Worm (Caenorhabditis elegans) whole organism, young adult: ENCODE data around the gene sart-3.

Experiments used
- D2030.7 ChIP-seq: fragments of 200-800 bp; sonication (Bioruptor generic); IDR thresholded peaks from 2 replicates; pipeline ENCODE4 v1.3.6; 2022; ENCODE audit warnings: missing genetic modification reagents, missing genetic modification characterization, missing compliant biosample characterization
- T07F8.4 ChIP-seq: sonication (generic microtip); optimal IDR thresholded peaks from 2 replicates; lab custom pipeline; 2016; ENCODE audit warnings: mild to moderate bottlenecking, missing genetic modification characterization, moderate library complexity, missing compliant biosample characterization
- Y53G8AR.9 ChIP-seq: fragments of 200-800 bp; sonication (Bioruptor generic); conservative IDR thresholded peaks from 2 replicates; pipeline ENCODE4 v1.3.6; 2022; ENCODE audit warnings: missing genetic modification reagents, missing genetic modification characterization, missing compliant biosample characterization
- Y56A3A.18 ChIP-seq: fragments of 200-800 bp; sonication (Bioruptor generic); IDR thresholded peaks from 2 replicates; pipeline ENCODE4 v1.3.6; 2022; ENCODE audit warnings: missing genetic modification reagents, missing genetic modification characterization, missing compliant biosample characterization
- Y67H2A.10 ChIP-seq: fragments of 200-800 bp; sonication (Bioruptor generic); conservative IDR thresholded peaks from 2 replicates; pipeline ENCODE4 v1.3.6; 2022; ENCODE audit warnings: missing genetic modification reagents, missing genetic modification characterization, missing compliant biosample characterization
- aptf-2 ChIP-seq: fragments of 200-800 bp; sonication (Bioruptor generic); conservative IDR thresholded peaks from 2 replicates; pipeline ENCODE4 v1.3.6; 2022; ENCODE audit warnings: missing genetic modification reagents, missing genetic modification characterization, missing compliant biosample characterization
- attf-3 ChIP-seq: fragments of 200-800 bp; sonication (Bioruptor generic); conservative IDR thresholded peaks from 2 replicates; pipeline ENCODE4 v1.3.6; 2022; ENCODE audit warnings: missing genetic modification reagents, missing genetic modification characterization, missing compliant biosample characterization
- attf-6 ChIP-seq: fragments of 200-800 bp; sonication (Bioruptor generic); IDR thresholded peaks from 2 replicates; pipeline ENCODE4 v1.3.6; 2022; ENCODE audit warnings: missing genetic modification reagents, missing genetic modification characterization, missing compliant biosample characterization
- bed-1 ChIP-seq: fragments of 200-800 bp; sonication (Bioruptor generic); IDR thresholded peaks from 2 replicates; pipeline ENCODE4 v1.3.6; 2022; ENCODE audit warnings: missing genetic modification reagents, missing genetic modification characterization, missing compliant biosample characterization
- bed-2 ChIP-seq: fragments of 200-800 bp; sonication (Bioruptor generic); IDR thresholded peaks from 2 replicates; pipeline ENCODE4 v1.3.6; 2022; ENCODE audit warnings: missing genetic modification reagents, missing genetic modification characterization, missing compliant biosample characterization
- cebp-1 ChIP-seq, 2 experiments: fragments of 200-800 bp in 1 of 2; sonication (Bioruptor generic) in 1 of 2; sonication (generic microtip) in 1 of 2; IDR thresholded peaks in 1 of 2; optimal IDR thresholded peaks in 1 of 2; 2 replicates each; pipeline versions ENCODE4 v1.3.6 to Lab custom; 2017 to 2022; ENCODE audit warnings: missing compliant biosample characterization in 2 of 2, missing genetic modification characterization in 2 of 2, mild to moderate bottlenecking in 1 of 2, missing genetic modification reagents in 1 of 2, moderate library complexity in 1 of 2
- cebp-2 ChIP-seq: fragments of 200-800 bp; sonication (Bioruptor generic); IDR thresholded peaks from 2 replicates; pipeline ENCODE4 v1.3.6; 2022; ENCODE audit warnings: missing genetic modification characterization, missing compliant biosample characterization
- ceh-100 ChIP-seq: fragments of 200-800 bp; sonication (Bioruptor generic); IDR thresholded peaks from 2 replicates; pipeline ENCODE4 v1.3.6; 2022; ENCODE audit warnings: missing genetic modification reagents, missing genetic modification characterization, missing compliant biosample characterization
- ceh-91 ChIP-seq: fragments of 200-800 bp; sonication (Bioruptor generic); IDR thresholded peaks from 2 replicates; pipeline ENCODE4 v1.3.6; 2022; ENCODE audit warnings: missing genetic modification reagents, missing genetic modification characterization, missing compliant biosample characterization
- chd-7 ChIP-seq: sonication (generic microtip); optimal IDR thresholded peaks from 2 replicates; lab custom pipeline; 2016; ENCODE audit warnings: mild to moderate bottlenecking, missing genetic modification characterization, moderate library complexity, missing compliant biosample characterization
- dpl-1 ChIP-seq: fragments of 150-350 bp; optimal IDR thresholded peaks from 2 replicates; lab custom pipeline; 2014; ENCODE audit warnings: missing biosample characterization, missing genetic modification reagents, missing genetic modification characterization
- egl-44 ChIP-seq: fragments of 200-800 bp; sonication (Bioruptor generic); IDR thresholded peaks from 2 replicates; pipeline ENCODE4 v1.3.6; 2022; ENCODE audit warnings: missing genetic modification reagents, missing genetic modification characterization, missing compliant biosample characterization
- ekl-4 ChIP-seq: fragments of 200-800 bp; sonication (Bioruptor generic); IDR thresholded peaks from 2 replicates; pipeline ENCODE4 v1.3.6; 2022; ENCODE audit warnings: missing genetic modification reagents, missing genetic modification characterization, missing compliant biosample characterization
- ets-4 ChIP-seq: fragments of 200-800 bp; sonication (Bioruptor generic); optimal IDR thresholded peaks from 2 replicates; lab custom pipeline; 2018; ENCODE audit warnings: mild to moderate bottlenecking, missing genetic modification characterization, missing compliant biosample characterization
- hmg-1.2 ChIP-seq: fragments of 200-800 bp; sonication (Bioruptor generic); IDR thresholded peaks from 2 replicates; pipeline ENCODE4 v1.3.6; 2022; ENCODE audit warnings: missing genetic modification reagents, missing genetic modification characterization, missing compliant biosample characterization
- hrde-1 ChIP-seq: sonication (generic microtip); optimal IDR thresholded peaks from 2 replicates; lab custom pipeline; 2016; ENCODE audit warnings: missing genetic modification characterization, mild to moderate bottlenecking, missing compliant biosample characterization, moderate library complexity, missing genotype, missing genetic modification reagents, borderline replicate concordance
- hsf-1 ChIP-seq: fragments of 200-800 bp; sonication (Bioruptor generic); IDR thresholded peaks from 2 replicates; pipeline ENCODE4 v1.3.6; 2022; ENCODE audit warnings: missing genetic modification reagents, missing genetic modification characterization, missing compliant biosample characterization
- let-607 ChIP-seq, 2 experiments: fragments of 200-800 bp in 1 of 2; sonication (Bioruptor generic) in 1 of 2; sonication (generic microtip) in 1 of 2; optimal IDR thresholded peaks; 2 replicates each; lab custom pipeline; 2016 to 2018; ENCODE audit warnings: mild to moderate bottlenecking in 2 of 2, missing compliant biosample characterization in 2 of 2, missing genetic modification characterization in 2 of 2, moderate library complexity in 2 of 2, missing genotype in 1 of 2
- lin-26 ChIP-seq: fragments of 200-800 bp; sonication (Bioruptor generic); IDR thresholded peaks from 2 replicates; pipeline ENCODE4 v1.3.6; 2022; ENCODE audit warnings: missing genetic modification reagents, missing genetic modification characterization, missing compliant biosample characterization
- lin-40 ChIP-seq: sonication (generic microtip); optimal IDR thresholded peaks from 2 replicates; lab custom pipeline; 2016; ENCODE audit warnings: missing genetic modification characterization, mild to moderate bottlenecking, missing compliant biosample characterization, missing genotype, missing genetic modification reagents
- lin-54 ChIP-seq: fragments of 200-800 bp; sonication (Bioruptor generic); optimal IDR thresholded peaks from 2 replicates; lab custom pipeline; 2018; ENCODE audit warnings: mild to moderate bottlenecking, missing genetic modification characterization, missing compliant biosample characterization
- lsy-27 ChIP-seq: sonication (generic microtip); optimal IDR thresholded peaks from 2 replicates; lab custom pipeline; 2017; ENCODE audit warnings: missing genetic modification characterization, mild to moderate bottlenecking, missing compliant biosample characterization, antibody characterized with exemption, missing genotype, borderline replicate concordance; ENCODE audit not compliant: insufficient read depth
- madf-3 ChIP-seq: fragments of 200-800 bp; sonication (Bioruptor generic); IDR thresholded peaks from 2 replicates; pipeline ENCODE4 v1.3.6; 2022; ENCODE audit warnings: missing genetic modification reagents, missing genetic modification characterization, missing compliant biosample characterization
- madf-6 ChIP-seq: fragments of 200-800 bp; sonication (Bioruptor generic); IDR thresholded peaks from 2 replicates; pipeline ENCODE4 v1.3.6; 2022; ENCODE audit warnings: missing genetic modification reagents, missing genetic modification characterization, missing compliant biosample characterization
- nfya-1 ChIP-seq: sonication (generic microtip); optimal IDR thresholded peaks from 2 replicates; lab custom pipeline; 2017; ENCODE audit warnings: antibody characterized with exemption, missing compliant biosample characterization, missing genetic modification characterization, borderline replicate concordance; ENCODE audit not compliant: insufficient read depth
- pbrm-1 ChIP-seq: fragments of 200-800 bp; sonication (Bioruptor generic); IDR thresholded peaks from 2 replicates; pipeline ENCODE4 v1.3.6; 2022; ENCODE audit warnings: missing genetic modification reagents, missing genetic modification characterization, missing compliant biosample characterization
- rcor-1 ChIP-seq: fragments of 200-800 bp; sonication (Bioruptor generic); IDR thresholded peaks from 2 replicates; pipeline ENCODE4 v1.3.6; 2022; ENCODE audit warnings: missing genetic modification reagents, missing genetic modification characterization, missing compliant biosample characterization
- rec-8 ChIP-seq, 2 experiments: sonication (generic microtip); optimal IDR thresholded peaks; 2 replicates each; lab custom pipeline; 2016; ENCODE audit warnings: mild to moderate bottlenecking in 2 of 2, missing genetic modification characterization in 2 of 2, missing genetic modification reagents in 2 of 2, missing genotype in 2 of 2, missing biosample characterization in 1 of 2, missing compliant biosample characterization in 1 of 2, moderate library complexity in 1 of 2
- snpc-1.1 ChIP-seq: sonication (generic microtip); optimal IDR thresholded peaks from 2 replicates; lab custom pipeline; 2017; ENCODE audit warnings: missing genetic modification characterization, mild to moderate bottlenecking, missing compliant biosample characterization, antibody characterized with exemption, moderate library complexity, missing genotype, missing genetic modification reagents; ENCODE audit not compliant: insufficient read depth
- tbx-9 ChIP-seq: sonication (generic microtip); optimal IDR thresholded peaks from 2 replicates; lab custom pipeline; 2016; ENCODE audit warnings: borderline replicate concordance, missing genetic modification characterization, inconsistent platforms, missing compliant biosample characterization
- unc-62 ChIP-seq: fragments of 150-350 bp; optimal IDR thresholded peaks from 2 replicates; lab custom pipeline; 2014; ENCODE audit warnings: missing biosample characterization, missing genetic modification reagents, missing genetic modification characterization
- xnd-1 ChIP-seq: sonication (generic microtip); optimal IDR thresholded peaks from 2 replicates; lab custom pipeline; 2016; ENCODE audit warnings: missing genotype, missing genetic modification reagents, missing genetic modification characterization, missing compliant biosample characterization
- zim-3 ChIP-seq: sonication (generic microtip); optimal IDR thresholded peaks from 2 replicates; lab custom pipeline; 2017; ENCODE audit warnings: mild to moderate bottlenecking, missing genetic modification characterization, moderate library complexity, missing compliant biosample characterization
- ztf-25 ChIP-seq: fragments of 200-800 bp; sonication (Bioruptor generic); IDR thresholded peaks from 2 replicates; pipeline ENCODE4 v1.3.6; 2022; ENCODE audit warnings: missing genetic modification reagents, missing genetic modification characterization, missing compliant biosample characterization
- ztf-3 ChIP-seq: fragments of 200-800 bp; sonication (Bioruptor generic); optimal IDR thresholded peaks from 2 replicates; lab custom pipeline; 2018; ENCODE audit warnings: mild to moderate bottlenecking, missing genetic modification characterization, missing compliant biosample characterization
- ztf-6 ChIP-seq: fragments of 200-800 bp; sonication (Bioruptor generic); IDR thresholded peaks from 2 replicates; pipeline ENCODE4 v1.3.6; 2022; ENCODE audit warnings: missing genetic modification reagents, missing genetic modification characterization, missing compliant biosample characterization

Gene sart-3

ce11 chrIV:11326939-11327565, 5.7 kb downstream of the sart-3 start, which contains the start of gene B0035.21 (continued):
- TF ChIP-seq tbx-9 (tag; lab: Kevin White, UChicago): no peak
- TF ChIP-seq lin-54 (GFP tag; lab: Kevin White, UChicago): peak; percentile 27
- peak; percentile 38; the same call in 1 of the 2 replicates for TF ChIP-seq ekl-4 (GFP tag; lab: Robert Waterston, UW)
- no peak for TF ChIP-seq cebp-1 (GFP tag; IDR thresholded peaks at IDR 0.05; lab: Robert Waterston, UW)
- TF ChIP-seq cebp-1 (tag; optimal IDR thresholded peaks at IDR 0.05; lab: Kevin White, UChicago): peak; percentile 10
- peak; percentile 76 for TF ChIP-seq Y53G8AR.9 (GFP tag; lab: Robert Waterston, UW)
- TF ChIP-seq snpc-1.1 (tag; lab: Kevin White, UChicago): no peak
- TF ChIP-seq D2030.7: peak; percentile 53
- TF ChIP-seq, all 124 proteins: peak for 24

ce11 chrIV:11324741-11325140, 8.0 kb downstream of the sart-3 start, which contains the start of gene his-48:
TSS of gene his-48 (plus strand) at chrIV:11324745.
- TF ChIP-seq madf-3 (GFP tag; lab: Robert Waterston, UW) (0 out of 2 replicates have a peak, but pooled peaks have one; percentile 59), lin-26 (peak; percentile 79), attf-6 (peak; percentile 57; the same call in 1 of the 2 replicates), hsf-1 (GFP tag; lab: Robert Waterston, UW) (peak; percentile 38; the same call in 1 of the 2 replicates), madf-6 (GFP tag; lab: Robert Waterston, UW) (0 out of 2 replicates have a peak, but pooled peaks have one; percentile 24)

- TF ChIP-seq lin-40 (tag; lab: Kevin White, UChicago) (no peak), cebp-2 (GFP tag; lab: Robert Waterston, UW) (no peak), Y53G8AR.9 (GFP tag; lab: Robert Waterston, UW) (0 out of 2 replicates have a peak, but pooled peaks have one; percentile 57), lsy-27 (tag; lab: Kevin White, UChicago) (no peak), ekl-4 (GFP tag; lab: Robert Waterston, UW) (peak; percentile 79), dpl-1 (GFP tag; lab: Kevin White, UChicago) (no peak), Y56A3A.18 (GFP tag; lab: Robert Waterston, UW) (no peak), T07F8.4 (tag; lab: Kevin White, UChicago) (no peak), ceh-100 (GFP tag; lab: Robert Waterston, UW) (0 out of 2 replicates have a peak, but pooled peaks have one; percentile 27), ceh-91 (GFP tag; lab: Robert Waterston, UW) (no peak), bed-2 (GFP tag; lab: Robert Waterston, UW) (no peak), chd-7 (tag; lab: Kevin White, UChicago) (no peak), let-607 (tag; optimal IDR thresholded peaks at IDR 0.05; lab: Kevin White, UChicago) (no peak), aptf-2 (GFP tag; lab: Robert Waterston, UW) (no peak), rcor-1 (GFP tag; lab: Robert Waterston, UW) (peak; percentile 68), Y67H2A.10 (GFP tag; lab: Robert Waterston, UW) (no peak), rec-8 (tag; optimal IDR thresholded peaks at IDR 0.05; lab: Kevin White, UChicago) (no peak), ztf-25 (GFP tag; lab: Robert Waterston, UW) (0 out of 2 replicates have a peak, but pooled peaks have one; percentile 43), xnd-1 (tag; lab: Kevin White, UChicago) (no peak), lin-26 (peak; percentile 79), hrde-1 (tag; lab: Kevin White, UChicago) (peak; percentile 82), attf-3 (GFP tag; lab: Robert Waterston, UW) (no peak), hmg-1.2 (GFP tag; lab: Robert Waterston, UW) (peak; percentile 34), ets-4 (GFP tag; lab: Kevin White, UChicago) (no peak), bed-1 (GFP tag; lab: Robert Waterston, UW) (no peak), egl-44 (GFP tag; lab: Robert Waterston, UW) (peak; percentile 65; the same call in 1 of the 2 replicates), pbrm-1 (0 out of 2 replicates have a peak, but pooled peaks have one; percentile 16), ztf-3 (GFP tag; lab: Kevin White, UChicago) (no peak), unc-62 (GFP tag; lab: Kevin White, UChicago) (no peak), nfya-1 (tag; lab: Kevin White, UChicago) (no peak), zim-3 (no peak), ztf-6 (GFP tag; lab: Robert Waterston, UW) (no peak)
Observed at ce11 chrIV:11323666-11324065, 9.1 kb downstream of the sart-3 start.
